Worm (Caenorhabditis elegans): ENCODE results near the gene C08G5.7.
A peak's percentile ranks its signal among the peaks of the same experiment; 100 is the strongest.

The C08G5.7 gene

ce11 chrII:760276-760675 lies 4.8 kb downstream of the C08G5.7 start:
- TF ChIP-seq blmp-1 (tag; optimal IDR thresholded peaks at IDR 0.05; ENCODE audit: insufficient read depth) (no peak), sem-4 (tag; optimal IDR thresholded peaks at IDR 0.05) (no peak), mdl-1 (tag; optimal IDR thresholded peaks at IDR 0.05) (no peak), nhr-23 (tag; optimal IDR thresholded peaks at IDR 0.05) (no peak), lsy-2 (tag; optimal IDR thresholded peaks at IDR 0.05) (no peak), nhr-10 (tag; optimal IDR thresholded peaks at IDR 0.05) (no peak), unc-39 (tag; optimal IDR thresholded peaks at IDR 0.05) (no peak), elt-1 (tag; optimal IDR thresholded peaks at IDR 0.05) (no peak), elt-3 (tag; optimal IDR thresholded peaks at IDR 0.05) (no peak), dmd-4 (tag; optimal IDR thresholded peaks at IDR 0.05) (no peak), ama-1 (optimal IDR thresholded peaks at IDR 0.05) (no peak), crh-2 (tag; optimal IDR thresholded peaks at IDR 0.05) (no peak), nhr-25 (tag; optimal IDR thresholded peaks at IDR 0.05) (no peak), C34F6.9 (tag; optimal IDR thresholded peaks at IDR 0.05) (no peak), nhr-129 (tag; optimal IDR thresholded peaks at IDR 0.05) (no peak), nhr-237 (tag; optimal IDR thresholded peaks at IDR 0.05) (no peak), nhr-77 (tag; optimal IDR thresholded peaks at IDR 0.05) (no peak), alr-1 (tag; optimal IDR thresholded peaks at IDR 0.05) (no peak)

- TF ChIP-seq nhr-77 (tag; optimal IDR thresholded peaks at IDR 0.05) (no peak), crh-2 (tag; optimal IDR thresholded peaks at IDR 0.05) (peak; percentile 41), C34F6.9 (tag; optimal IDR thresholded peaks at IDR 0.05) (peak; percentile 76), elt-1 (tag; optimal IDR thresholded peaks at IDR 0.05) (no peak), zag-1 (tag; optimal IDR thresholded peaks at IDR 0.05) (peak; percentile 76), lin-11 (tag; optimal IDR thresholded peaks at IDR 0.05) (peak; percentile 51), lsy-2 (tag; optimal IDR thresholded peaks at IDR 0.05) (peak in 1 of 2 experiments; percentile 59), nhr-6 (tag; optimal IDR thresholded peaks at IDR 0.05) (peak; percentile 7), F13H6.1 (tag; optimal IDR thresholded peaks at IDR 0.05) (peak; percentile 45), Y55F3AM.14 (GFP tag; optimal IDR thresholded peaks at IDR 0.05) (peak; percentile 46), mab-5 (tag; optimal IDR thresholded peaks at IDR 0.05) (peak; percentile 25), unc-55 (GFP tag; optimal IDR thresholded peaks at IDR 0.05) (peak; percentile 85), ztf-4 (tag; optimal IDR thresholded peaks at IDR 0.05) (no peak), ZK546.5 (tag; optimal IDR thresholded peaks at IDR 0.05) (no peak), lin-13 (GFP tag; optimal IDR thresholded peaks at IDR 0.05) (peak; percentile 2), ceh-16 (tag; optimal IDR thresholded peaks at IDR 0.05) (no peak), mdl-1 (tag; optimal IDR thresholded peaks at IDR 0.05) (peak in 1 of 2 experiments; percentile 23), nhr-129 (tag; optimal IDR thresholded peaks at IDR 0.05) (peak; percentile 69)
Observed at ce11 chrII:759788-760187, 5.3 kb downstream of the C08G5.7 start.

ce11 chrII:757224-757623 lies 7.9 kb downstream of the C08G5.7 start:
- no peak for TF ChIP-seq gmeb-1 (tag; optimal IDR thresholded peaks at IDR 0.05)
- no peak for TF ChIP-seq sma-9 (GFP tag; optimal IDR thresholded peaks at IDR 0.05)
- no peak for TF ChIP-seq sma-9 (tag; optimal IDR thresholded peaks at IDR 0.05)
- TF ChIP-seq sem-4 (tag; optimal IDR thresholded peaks at IDR 0.05) = no peak
- TF ChIP-seq unc-62 (GFP tag; optimal IDR thresholded peaks at IDR 0.05) = no peak

- TF ChIP-seq unc-55 (GFP tag; optimal IDR thresholded peaks at IDR 0.05) (no peak), ztf-1 (GFP tag; conservative IDR thresholded peaks at IDR 0.05) (no peak)
Observed at ce11 chrII:756161-756560, 9.0 kb downstream of the C08G5.7 start.

ce11 chrII:754971-755370 lies 10.1 kb downstream of the C08G5.7 start:
- no peak for TF ChIP-seq ceh-82 (tag; optimal IDR thresholded peaks at IDR 0.05)
- TF ChIP-seq unc-39 (tag; optimal IDR thresholded peaks at IDR 0.05) = no peak
- no peak for TF ChIP-seq nhr-11 (tag; optimal IDR thresholded peaks at IDR 0.05)
- no peak for TF ChIP-seq nhr-25 (tag; optimal IDR thresholded peaks at IDR 0.05)
- no peak for TF ChIP-seq ztf-11 (tag; optimal IDR thresholded peaks at IDR 0.05)
